Fruit fly (Drosophila melanogaster) whole organism, adult: ENCODE results near the gene CG15914.

Source experiments
- CG11617 ChIP-seq: fragments of 200-800 bp; sonication (Bioruptor generic); optimal IDR thresholded peaks from 2 replicates; lab custom pipeline; 2017; ENCODE audit warnings: mild to moderate bottlenecking, missing biosample characterization, missing genetic modification reagents, missing genetic modification characterization
- CG12768 ChIP-seq: fragments of 200-800 bp; sonication (Bioruptor generic); optimal IDR thresholded peaks from 2 replicates; lab custom pipeline; 2017; ENCODE audit warnings: missing biosample characterization, missing genetic modification characterization, mild to moderate bottlenecking, moderate library complexity, missing genetic modification reagents
- CG14711 ChIP-seq: fragments of 200-800 bp; sonication (Bioruptor generic); optimal IDR thresholded peaks from 2 replicates; lab custom pipeline; 2018; ENCODE audit warnings: missing biosample characterization, mild to moderate bottlenecking, missing genetic modification characterization, moderate library complexity
- CG1620 ChIP-seq: fragments of 200-800 bp; sonication (Bioruptor generic); optimal IDR thresholded peaks from 2 replicates; lab custom pipeline; 2016; ENCODE audit warnings: missing biosample characterization, missing genetic modification characterization
- CG33017 ChIP-seq: fragments of 200-800 bp; sonication (Bioruptor generic); optimal IDR thresholded peaks from 2 replicates; lab custom pipeline; 2018; ENCODE audit warnings: missing biosample characterization, mild to moderate bottlenecking, missing genetic modification characterization, moderate library complexity
- CG5204 ChIP-seq: fragments of 200-800 bp; sonication (Bioruptor generic); optimal IDR thresholded peaks from 2 replicates; lab custom pipeline; 2016; ENCODE audit warnings: missing biosample characterization, missing genetic modification characterization
- CG7045 ChIP-seq: fragments of 200-800 bp; sonication (Bioruptor generic); optimal IDR thresholded peaks from 2 replicates; lab custom pipeline; 2017; ENCODE audit warnings: missing biosample characterization, mild to moderate bottlenecking, missing genetic modification characterization
- CG7101 ChIP-seq: fragments of 200-800 bp; sonication (Bioruptor generic); optimal IDR thresholded peaks from 2 replicates; lab custom pipeline; 2018; ENCODE audit warnings: missing biosample characterization, mild to moderate bottlenecking, missing genetic modification characterization, moderate library complexity
- Clk ChIP-seq: fragments of 200-800 bp; sonication (Bioruptor generic); optimal IDR thresholded peaks from 2 replicates; lab custom pipeline; 2017; ENCODE audit warnings: missing biosample characterization, missing genetic modification characterization
- Crg-1 ChIP-seq: fragments of 200-800 bp; sonication (Bioruptor generic); optimal IDR thresholded peaks from 2 replicates; lab custom pipeline; 2016; ENCODE audit warnings: missing biosample characterization, missing genetic modification characterization
- Hr96 ChIP-seq: fragments of 200-800 bp; sonication (Bioruptor generic); optimal IDR thresholded peaks from 2 replicates; lab custom pipeline; 2016; ENCODE audit warnings: missing biosample characterization, missing genetic modification characterization
- Mnt ChIP-seq: fragments of 200-800 bp; sonication (Bioruptor generic); optimal IDR thresholded peaks from 2 replicates; lab custom pipeline; 2016; ENCODE audit warnings: missing biosample characterization, mild to moderate bottlenecking, missing genetic modification characterization
- bab1 ChIP-seq: fragments of 200-800 bp; sonication (Bioruptor generic); optimal IDR thresholded peaks from 3 replicates; lab custom pipeline; 2019; ENCODE audit warnings: missing biosample characterization, mild to moderate bottlenecking, missing genetic modification characterization, moderate library complexity
- cic ChIP-seq: fragments of 200-800 bp; sonication (Bioruptor generic); optimal IDR thresholded peaks from 2 replicates; lab custom pipeline; 2017; ENCODE audit warnings: missing biosample characterization, mild to moderate bottlenecking, missing genetic modification characterization, moderate library complexity
- cnc ChIP-seq, 2 experiments: fragments of >200 bp; optimal IDR thresholded peaks; 2 replicates each; lab custom pipeline; 2017
- kay ChIP-seq: fragments of 200-800 bp; sonication (Bioruptor generic); peaks from one replicate; lab custom pipeline; 2016; ENCODE audit warnings: missing biosample characterization, missing genetic modification characterization, borderline replicate concordance
- ovo ChIP-seq: fragments of 200-800 bp; sonication (Bioruptor generic); optimal IDR thresholded peaks from 2 replicates; lab custom pipeline; 2016; ENCODE audit warnings: missing biosample characterization, missing genetic modification characterization
- pad ChIP-seq: fragments of 200-800 bp; sonication (Bioruptor generic); optimal IDR thresholded peaks from 3 replicates; lab custom pipeline; 2017; ENCODE audit warnings: missing biosample characterization, missing genetic modification characterization, mild to moderate bottlenecking, moderate library complexity, missing genetic modification reagents
- tj ChIP-seq: fragments of 200-800 bp; sonication (Bioruptor generic); optimal IDR thresholded peaks from 3 replicates; lab custom pipeline; 2017; ENCODE audit warnings: missing biosample characterization, mild to moderate bottlenecking, missing genetic modification characterization, moderate library complexity
- toe ChIP-seq: fragments of 200-800 bp; sonication (Bioruptor generic); optimal IDR thresholded peaks from 2 replicates; lab custom pipeline; 2016; ENCODE audit warnings: missing biosample characterization, missing genetic modification characterization

CG15914 gene

dm6 chrX:15837530-15837929 lies 15.7 kb upstream of the CG15914 start, which contains the start of gene CG8565:
CG8565 (plus strand) TSS chrX:15837830.
- TF ChIP-seq ovo (GFP tag; lab: Kevin White, UChicago), result no peak
- no peak for TF ChIP-seq Clk
- TF ChIP-seq CG5204 (GFP tag; lab: Kevin White, UChicago), result no peak
- no peak for TF ChIP-seq kay (GFP tag; lab: Kevin White, UChicago)
- TF ChIP-seq Crg-1 (GFP tag; lab: Kevin White, UChicago), result no peak
- no peak for TF ChIP-seq CG33017 (tag; lab: Kevin White, UChicago)
- no peak for TF ChIP-seq CG7101 (tag; lab: Kevin White, UChicago)
- no peak for TF ChIP-seq CG11617 (GFP tag; lab: Kevin White, UChicago)
- no peak for TF ChIP-seq CG14711 (tag; lab: Kevin White, UChicago)
- TF ChIP-seq bab1 (GFP tag; lab: Kevin White, UChicago), result no peak
- no peak for TF ChIP-seq Hr96 (GFP tag; lab: Kevin White, UChicago)
- no peak for TF ChIP-seq CG7045
- TF ChIP-seq CG12768, result no peak
- no peak for TF ChIP-seq Mnt (GFP tag; lab: Kevin White, UChicago)
- no peak for TF ChIP-seq CG1620 (GFP tag; lab: Kevin White, UChicago)
- no peak for TF ChIP-seq cnc (optimal IDR thresholded peaks at IDR 0.05; lab: Kevin White, UChicago)

DNA sequence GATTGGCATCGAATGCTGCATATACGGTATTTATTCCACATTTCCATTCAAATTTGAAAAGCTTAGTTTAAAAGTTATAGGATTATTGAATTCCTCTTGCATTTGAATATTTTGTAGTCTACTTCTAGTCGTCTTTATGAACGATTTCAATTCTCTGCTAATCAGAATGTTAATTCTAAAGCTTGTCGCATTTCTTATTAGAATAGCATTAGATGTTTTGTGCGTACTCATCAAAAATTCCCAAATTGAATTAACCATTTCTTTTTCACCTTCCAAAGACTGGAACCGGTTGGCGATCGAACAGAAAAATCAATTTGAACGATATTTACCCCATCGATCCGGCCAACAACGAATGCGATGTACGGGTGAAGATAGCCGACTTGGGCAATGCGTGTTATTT lies 13.2 kb upstream of the CG15914 start:
- TF ChIP-seq CG12768 (no peak), CG33017 (tag; lab: Kevin White, UChicago) (no peak), CG7045 (no peak), kay (GFP tag; lab: Kevin White, UChicago) (no peak), CG14711 (tag; lab: Kevin White, UChicago) (no peak), cnc (optimal IDR thresholded peaks at IDR 0.05; lab: Kevin White, UChicago) (no peak), CG5204 (GFP tag; lab: Kevin White, UChicago) (no peak), toe (GFP tag; lab: Kevin White, UChicago) (no peak), cic (GFP tag; lab: Kevin White, UChicago) (no peak), Mnt (GFP tag; lab: Kevin White, UChicago) (no peak), bab1 (GFP tag; lab: Kevin White, UChicago) (no peak), CG11617 (GFP tag; lab: Kevin White, UChicago) (no peak), pad (GFP tag; lab: Kevin White, UChicago) (no peak), Clk (no peak), ovo (GFP tag; lab: Kevin White, UChicago) (no peak), CG1620 (GFP tag; lab: Kevin White, UChicago) (no peak)

DNA sequence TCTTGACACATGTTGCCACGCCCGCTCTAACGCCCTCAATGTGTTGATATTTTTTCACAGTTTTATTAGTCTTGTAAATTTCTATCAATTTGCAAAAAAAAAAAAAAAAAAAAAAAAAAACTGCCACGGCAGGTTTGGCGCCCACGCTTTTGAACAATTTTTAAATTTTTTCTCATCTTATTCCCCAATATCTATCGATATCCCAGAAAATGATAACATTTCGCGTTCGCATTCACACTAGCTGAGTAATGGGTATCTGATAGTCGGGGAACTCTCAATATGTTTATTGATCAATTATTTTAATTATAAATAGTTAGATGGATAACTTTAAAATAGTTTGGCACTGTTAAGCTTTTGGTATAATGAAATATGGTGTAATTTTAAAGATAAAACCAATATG lies 11.9 kb upstream of the CG15914 start:
- TF ChIP-seq CG33017 (tag; lab: Kevin White, UChicago), result no peak
- no peak for TF ChIP-seq CG12768
- TF ChIP-seq kay (GFP tag; lab: Kevin White, UChicago), result no peak
- no peak for TF ChIP-seq cnc (optimal IDR thresholded peaks at IDR 0.05; lab: Kevin White, UChicago)
- TF ChIP-seq bab1 (GFP tag; lab: Kevin White, UChicago), result no peak
- TF ChIP-seq CG1620 (GFP tag; lab: Kevin White, UChicago), result no peak
- TF ChIP-seq Clk, result no peak
- no peak for TF ChIP-seq CG7101 (tag; lab: Kevin White, UChicago)
- no peak for TF ChIP-seq CG5204 (GFP tag; lab: Kevin White, UChicago)

dm6 chrX:15844139-15844538 lies 9.1 kb upstream of the CG15914 start, which contains the start of the genes ArgRS and CG8578:
ArgRS (minus strand) TSS chrX:15844145.
CG8578 (plus strand) TSS chrX:15844476.
- TF ChIP-seq CG5204 (GFP tag; lab: Kevin White, UChicago) (no peak), cic (GFP tag; lab: Kevin White, UChicago) (peak; percentile 16), CG33017 (tag; lab: Kevin White, UChicago) (no peak), pad (GFP tag; lab: Kevin White, UChicago) (peak; percentile 50), CG1620 (GFP tag; lab: Kevin White, UChicago) (peak; percentile 73), CG7045 (no peak), Hr96 (GFP tag; lab: Kevin White, UChicago) (no peak), CG11617 (GFP tag; lab: Kevin White, UChicago) (peak; percentile 70), kay (GFP tag; lab: Kevin White, UChicago) (no peak), cnc (optimal IDR thresholded peaks at IDR 0.05; lab: Kevin White, UChicago) (no peak), tj (GFP tag; lab: Kevin White, UChicago) (no peak), bab1 (GFP tag; lab: Kevin White, UChicago) (peak; percentile 53), toe (GFP tag; lab: Kevin White, UChicago) (peak; percentile 79), Mnt (GFP tag; lab: Kevin White, UChicago) (peak; percentile 88), ovo (GFP tag; lab: Kevin White, UChicago) (no peak), Clk (no peak), CG12768 (peak; percentile 11), CG7101 (tag; lab: Kevin White, UChicago) (peak; percentile 51), Crg-1 (GFP tag; lab: Kevin White, UChicago) (no peak), CG14711 (tag; lab: Kevin White, UChicago) (peak; percentile 22)

- TF ChIP-seq bab1 (GFP tag; lab: Kevin White, UChicago) (peak; percentile 7), CG11617 (GFP tag; lab: Kevin White, UChicago) (peak; percentile 24), Mnt (GFP tag; lab: Kevin White, UChicago) (peak; percentile 16), CG1620 (GFP tag; lab: Kevin White, UChicago) (no peak), toe (GFP tag; lab: Kevin White, UChicago) (no peak)
Measured at dm6 chrX:15849021-15849420, 4.2 kb upstream of the CG15914 start, which contains the start of gene sun. sun (minus strand) TSS chrX:15849258.
